Worm (Caenorhabditis elegans) whole organism, young adult: ENCODE measurements around the gene lsm-1.

Source experiments
- B0336.3 ChIP-seq: fragments of 200-800 bp; sonication (Bioruptor generic); IDR thresholded peaks from 2 replicates; pipeline ENCODE4 v1.3.6; 2022; ENCODE audit warnings: missing genetic modification characterization, missing compliant biosample characterization
- C17E4.6 ChIP-seq: fragments of 200-800 bp; sonication (Bioruptor generic); IDR thresholded peaks from 2 replicates; pipeline ENCODE4 v1.3.6; 2022; ENCODE audit warnings: missing genetic modification reagents, missing genetic modification characterization, missing compliant biosample characterization
- F23B12.7 ChIP-seq: sonication (generic microtip); optimal IDR thresholded peaks from 2 replicates; lab custom pipeline; 2017; ENCODE audit warnings: missing genetic modification characterization, mild to moderate bottlenecking, missing compliant biosample characterization, antibody characterized with exemption, moderate library complexity; ENCODE audit not compliant: insufficient read depth
- F49E8.2 ChIP-seq: sonication (generic microtip); optimal IDR thresholded peaks from 3 replicates; lab custom pipeline; 2017; ENCODE audit warnings: missing genetic modification characterization, mild to moderate bottlenecking, missing compliant biosample characterization, antibody characterized with exemption, moderate library complexity; ENCODE audit not compliant: insufficient read depth
- F55B11.4 ChIP-seq: sonication (generic microtip); optimal IDR thresholded peaks from 2 replicates; lab custom pipeline; 2016; ENCODE audit warnings: missing compliant biosample characterization, missing genetic modification characterization, borderline replicate concordance; ENCODE audit not compliant: insufficient read depth
- F57C9.4 ChIP-seq: sonication (generic microtip); optimal IDR thresholded peaks from 2 replicates; lab custom pipeline; 2017; ENCODE audit warnings: mild to moderate bottlenecking, missing genetic modification characterization, missing compliant biosample characterization
- K11D2.4 ChIP-seq: fragments of 200-800 bp; sonication (Bioruptor generic); IDR thresholded peaks from 2 replicates; pipeline ENCODE4 v1.3.6; 2022; ENCODE audit warnings: missing genetic modification reagents, missing genetic modification characterization, missing compliant biosample characterization
- K12H6.12 ChIP-seq: fragments of 200-800 bp; sonication (Bioruptor generic); optimal IDR thresholded peaks from 2 replicates; lab custom pipeline; 2018; ENCODE audit warnings: mild to moderate bottlenecking, missing genetic modification characterization, missing compliant biosample characterization
- Y53F4B.3 ChIP-seq: fragments of 200-800 bp; sonication (Bioruptor generic); IDR thresholded peaks from 2 replicates; pipeline ENCODE4 v1.3.6; 2022; ENCODE audit warnings: missing genetic modification reagents, missing genetic modification characterization, missing compliant biosample characterization
- ZK185.1 ChIP-seq: sonication (generic microtip); optimal IDR thresholded peaks from 2 replicates; lab custom pipeline; 2016; ENCODE audit warnings: mild to moderate bottlenecking, missing genetic modification characterization, missing compliant biosample characterization; ENCODE audit not compliant: poor library complexity, severe bottlenecking
- ama-1 ChIP-seq, 3 experiments: fragments of 150-350 bp in 1 of 3; sonication (generic microtip) in 2 of 3; optimal IDR thresholded peaks; 2 replicates each; lab custom pipeline; 2014 to 2018; ENCODE audit warnings: missing biosample characterization in 2 of 3, missing genetic modification characterization in 2 of 3, missing genetic modification reagents in 2 of 3
- aptf-3 ChIP-seq: fragments of 200-800 bp; sonication (Bioruptor generic); IDR thresholded peaks from 2 replicates; pipeline ENCODE4 v1.3.6; 2022; ENCODE audit warnings: missing genetic modification characterization, missing compliant biosample characterization
- athp-1 ChIP-seq: sonication (generic microtip); optimal IDR thresholded peaks from 2 replicates; lab custom pipeline; 2017; ENCODE audit warnings: mild to moderate bottlenecking, missing genetic modification characterization, missing compliant biosample characterization
- attf-3 ChIP-seq: fragments of 200-800 bp; sonication (Bioruptor generic); conservative IDR thresholded peaks from 2 replicates; pipeline ENCODE4 v1.3.6; 2022; ENCODE audit warnings: missing genetic modification reagents, missing genetic modification characterization, missing compliant biosample characterization
- bed-2 ChIP-seq: fragments of 200-800 bp; sonication (Bioruptor generic); IDR thresholded peaks from 2 replicates; pipeline ENCODE4 v1.3.6; 2022; ENCODE audit warnings: missing genetic modification reagents, missing genetic modification characterization, missing compliant biosample characterization
- ccch-3 ChIP-seq: fragments of 200-800 bp; sonication (Bioruptor generic); optimal IDR thresholded peaks from 2 replicates; lab custom pipeline; 2018; ENCODE audit warnings: mild to moderate bottlenecking, missing genetic modification characterization, missing compliant biosample characterization
- ceh-100 ChIP-seq: fragments of 200-800 bp; sonication (Bioruptor generic); IDR thresholded peaks from 2 replicates; pipeline ENCODE4 v1.3.6; 2022; ENCODE audit warnings: missing genetic modification reagents, missing genetic modification characterization, missing compliant biosample characterization
- ceh-79 ChIP-seq: sonication (generic microtip); optimal IDR thresholded peaks from 2 replicates; lab custom pipeline; 2017; ENCODE audit warnings: mild to moderate bottlenecking, missing genetic modification characterization, missing compliant biosample characterization
- ceh-91 ChIP-seq: fragments of 200-800 bp; sonication (Bioruptor generic); IDR thresholded peaks from 2 replicates; pipeline ENCODE4 v1.3.6; 2022; ENCODE audit warnings: missing genetic modification reagents, missing genetic modification characterization, missing compliant biosample characterization
- dpff-1 ChIP-seq: sonication (generic microtip); optimal IDR thresholded peaks from 2 replicates; lab custom pipeline; 2017; ENCODE audit warnings: mild to moderate bottlenecking, missing genetic modification characterization, missing compliant biosample characterization
- dpl-1 ChIP-seq: fragments of 150-350 bp; optimal IDR thresholded peaks from 2 replicates; lab custom pipeline; 2014; ENCODE audit warnings: missing biosample characterization, missing genetic modification reagents, missing genetic modification characterization
- efl-1 ChIP-seq: fragments of 150-350 bp; optimal IDR thresholded peaks from 2 replicates; lab custom pipeline; 2014; ENCODE audit warnings: missing biosample characterization, missing genetic modification reagents, missing genetic modification characterization
- egl-18 ChIP-seq: fragments of 200-800 bp; sonication (Bioruptor generic); IDR thresholded peaks from 2 replicates; pipeline ENCODE4 v1.3.6; 2022; ENCODE audit warnings: missing genetic modification reagents, missing genetic modification characterization, missing compliant biosample characterization
- egl-44 ChIP-seq: fragments of 200-800 bp; sonication (Bioruptor generic); IDR thresholded peaks from 2 replicates; pipeline ENCODE4 v1.3.6; 2022; ENCODE audit warnings: missing genetic modification reagents, missing genetic modification characterization, missing compliant biosample characterization
- egrh-3 ChIP-seq: fragments of 200-800 bp; sonication (Bioruptor generic); IDR thresholded peaks from 2 replicates; pipeline ENCODE4 v1.3.6; 2022; ENCODE audit warnings: missing genetic modification reagents, missing genetic modification characterization, missing compliant biosample characterization
- ekl-4 ChIP-seq: fragments of 200-800 bp; sonication (Bioruptor generic); IDR thresholded peaks from 2 replicates; pipeline ENCODE4 v1.3.6; 2022; ENCODE audit warnings: missing genetic modification reagents, missing genetic modification characterization, missing compliant biosample characterization
- fkh-3 ChIP-seq: sonication (generic microtip); optimal IDR thresholded peaks from 2 replicates; lab custom pipeline; 2016; ENCODE audit warnings: mild to moderate bottlenecking, missing genetic modification characterization, missing compliant biosample characterization
- him-1 ChIP-seq: sonication (generic microtip); optimal IDR thresholded peaks from 2 replicates; lab custom pipeline; 2016; ENCODE audit warnings: missing genotype, missing genetic modification reagents, missing genetic modification characterization, missing compliant biosample characterization
- hlh-12 ChIP-seq: sonication (generic microtip); optimal IDR thresholded peaks from 2 replicates; lab custom pipeline; 2016; ENCODE audit warnings: missing genetic modification characterization, missing compliant biosample characterization
- hlh-26 ChIP-seq: fragments of 200-800 bp; sonication (Bioruptor generic); conservative IDR thresholded peaks from 2 replicates; pipeline ENCODE4 v1.3.6; 2022; ENCODE audit warnings: missing genetic modification reagents, missing genetic modification characterization, missing compliant biosample characterization
- hmg-1.2 ChIP-seq: fragments of 200-800 bp; sonication (Bioruptor generic); IDR thresholded peaks from 2 replicates; pipeline ENCODE4 v1.3.6; 2022; ENCODE audit warnings: missing genetic modification reagents, missing genetic modification characterization, missing compliant biosample characterization
- hrde-1 ChIP-seq: sonication (generic microtip); optimal IDR thresholded peaks from 2 replicates; lab custom pipeline; 2016; ENCODE audit warnings: missing genetic modification characterization, mild to moderate bottlenecking, missing compliant biosample characterization, moderate library complexity, missing genotype, missing genetic modification reagents, borderline replicate concordance
- lin-35 ChIP-seq, 3 experiments: fragments of 150-350 bp in 2 of 3; sonication (generic microtip) in 1 of 3; optimal IDR thresholded peaks; 2 replicates each; lab custom pipeline; 2014 to 2018; ENCODE audit warnings: missing biosample characterization in 3 of 3, missing genetic modification characterization in 3 of 3, missing genetic modification reagents in 3 of 3
- lin-40 ChIP-seq: sonication (generic microtip); optimal IDR thresholded peaks from 2 replicates; lab custom pipeline; 2016; ENCODE audit warnings: missing genetic modification characterization, mild to moderate bottlenecking, missing compliant biosample characterization, missing genotype, missing genetic modification reagents
- madf-3 ChIP-seq: fragments of 200-800 bp; sonication (Bioruptor generic); IDR thresholded peaks from 2 replicates; pipeline ENCODE4 v1.3.6; 2022; ENCODE audit warnings: missing genetic modification reagents, missing genetic modification characterization, missing compliant biosample characterization
- mcd-1 ChIP-seq: fragments of 200-800 bp; sonication (Bioruptor generic); IDR thresholded peaks from 2 replicates; pipeline ENCODE4 v1.3.6; 2022; ENCODE audit warnings: missing genetic modification reagents, missing genetic modification characterization, missing compliant biosample characterization
- mes-4 ChIP-seq: sonication (generic microtip); optimal IDR thresholded peaks from 2 replicates; lab custom pipeline; 2016; ENCODE audit warnings: missing genotype, missing genetic modification characterization, missing compliant biosample characterization
- nhr-27 ChIP-seq: fragments of 200-800 bp; sonication (Bioruptor generic); optimal IDR thresholded peaks from 2 replicates; lab custom pipeline; 2018; ENCODE audit warnings: mild to moderate bottlenecking, missing genetic modification characterization, moderate library complexity, missing compliant biosample characterization
- pha-4 ChIP-seq: fragments of 150-350 bp; sonication (generic microtip); optimal IDR thresholded peaks from 2 replicates; lab custom pipeline; 2014; ENCODE audit warnings: missing biosample characterization, missing genetic modification reagents, missing genetic modification characterization
- sdz-38 ChIP-seq: sonication (generic microtip); optimal IDR thresholded peaks from 2 replicates; lab custom pipeline; 2016; ENCODE audit warnings: missing genotype, missing genetic modification characterization, missing compliant biosample characterization
- snpc-1.3 ChIP-seq: sonication (generic microtip); optimal IDR thresholded peaks from 2 replicates; lab custom pipeline; 2017; ENCODE audit warnings: missing genetic modification characterization, mild to moderate bottlenecking, missing compliant biosample characterization, antibody characterized with exemption, moderate library complexity, missing genotype, missing genetic modification reagents; ENCODE audit not compliant: insufficient read depth
- snpc-4 ChIP-seq, 5 experiments: fragments of 150-350 bp in 1 of 5; sonication (generic microtip) in 4 of 5; optimal IDR thresholded peaks; 2 replicates each; lab custom pipeline; 2014 to 2018; ENCODE audit warnings: missing genetic modification characterization in 5 of 5, missing biosample characterization in 3 of 5, antibody characterized with exemption in 2 of 5, mild to moderate bottlenecking in 2 of 5, missing compliant biosample characterization in 2 of 5, missing genotype in 2 of 5, moderate library complexity in 2 of 5, missing genetic modification reagents in 1 of 5
- tbx-9 ChIP-seq: sonication (generic microtip); optimal IDR thresholded peaks from 2 replicates; lab custom pipeline; 2016; ENCODE audit warnings: borderline replicate concordance, missing genetic modification characterization, inconsistent platforms, missing compliant biosample characterization
- unc-62 ChIP-seq: fragments of 150-350 bp; optimal IDR thresholded peaks from 2 replicates; lab custom pipeline; 2014; ENCODE audit warnings: missing biosample characterization, missing genetic modification reagents, missing genetic modification characterization
- zfh-2 ChIP-seq: fragments of 200-800 bp; sonication (Bioruptor generic); conservative IDR thresholded peaks from 2 replicates; pipeline ENCODE4 v1.3.6; 2022; ENCODE audit warnings: missing genetic modification reagents, missing genetic modification characterization, missing compliant biosample characterization
- ztf-22 ChIP-seq: fragments of 200-800 bp; sonication (Bioruptor generic); optimal IDR thresholded peaks from 2 replicates; lab custom pipeline; 2018; ENCODE audit warnings: mild to moderate bottlenecking, missing genetic modification characterization, moderate library complexity, missing compliant biosample characterization

Gene lsm-1

ce11 chrII:11097154-11097887 is 29.4 kb upstream of the lsm-1 start, which contains the start of the genes rpl-36.A and nuo-1 (continued):
- TF ChIP-seq snpc-1.3 (tag; lab: Kevin White, UChicago) (peak; percentile 37), ceh-79 (no peak), fkh-3 (tag; lab: Kevin White, UChicago) (no peak), ztf-22 (GFP tag; lab: Kevin White, UChicago) (no peak), C17E4.6 (no peak), pha-4 (tag; lab: Kevin White, UChicago) (peak; percentile 64), efl-1 (GFP tag; lab: Kevin White, UChicago) (peak; percentile 13), lin-40 (tag; lab: Kevin White, UChicago) (peak; percentile 27), K11D2.4 (GFP tag; lab: Robert Waterston, UW) (0 out of 2 replicates have a peak, but pooled peaks have one; percentile 9), dpl-1 (GFP tag; lab: Kevin White, UChicago) (peak; percentile 22), egl-44 (GFP tag; lab: Robert Waterston, UW) (no peak), aptf-3 (GFP tag; lab: Robert Waterston, UW) (no peak), mcd-1 (GFP tag; lab: Robert Waterston, UW) (peak; percentile 70), nhr-27 (tag; lab: Kevin White, UChicago) (no peak), tbx-9 (tag; lab: Kevin White, UChicago) (no peak), hmg-1.2 (GFP tag; lab: Robert Waterston, UW) (peak; percentile 42; the same call in 1 of the 2 replicates), ZK185.1 (tag; lab: Kevin White, UChicago) (peak; percentile 50), egl-18 (GFP tag; lab: Robert Waterston, UW) (no peak), snpc-4 (GFP tag; optimal IDR thresholded peaks at IDR 0.05; lab: Kevin White, UChicago) (no peak), snpc-4 (tag; optimal IDR thresholded peaks at IDR 0.05; lab: Kevin White, UChicago) (peak in 3 of 4 experiments; percentile 17 to 70 (median 49)), bed-2 (GFP tag; lab: Robert Waterston, UW) (no peak), ekl-4 (GFP tag; lab: Robert Waterston, UW) (0 out of 2 replicates have a peak, but pooled peaks have one; percentile 10), B0336.3 (GFP tag; lab: Robert Waterston, UW) (no peak), ama-1 (optimal IDR thresholded peaks at IDR 0.05; lab: Kevin White, UChicago) (no peak), ama-1 (GFP tag; optimal IDR thresholded peaks at IDR 0.05; lab: Kevin White, UChicago) (no peak), him-1 (peak; percentile 30), mes-4 (no peak), zfh-2 (GFP tag; lab: Robert Waterston, UW) (no peak), F49E8.2 (peak; percentile 47), ccch-3 (no peak), ceh-100 (GFP tag; lab: Robert Waterston, UW) (no peak), K12H6.12 (tag; lab: Kevin White, UChicago) (peak; percentile 46), hrde-1 (tag; lab: Kevin White, UChicago) (no peak), unc-62 (GFP tag; lab: Kevin White, UChicago) (peak; percentile 9), attf-3 (GFP tag; lab: Robert Waterston, UW) (peak; percentile 92), F23B12.7 (tag; lab: Kevin White, UChicago) (peak; percentile 91), dpff-1 (tag; lab: Kevin White, UChicago) (no peak), ceh-91 (GFP tag; lab: Robert Waterston, UW) (peak; percentile 65), egrh-3 (GFP tag; lab: Robert Waterston, UW) (no peak), lin-35 (GFP tag; optimal IDR thresholded peaks at IDR 0.05; lab: Kevin White, UChicago) (peak in 1 of 3 experiments; percentile 67), madf-3 (GFP tag; lab: Robert Waterston, UW) (no peak), hlh-12 (tag; lab: Kevin White, UChicago) (no peak), F57C9.4 (tag; lab: Kevin White, UChicago) (no peak), hlh-26 (GFP tag; lab: Robert Waterston, UW) (no peak), sdz-38 (tag; lab: Kevin White, UChicago) (no peak), F55B11.4 (tag; lab: Kevin White, UChicago) (no peak), athp-1 (tag; lab: Kevin White, UChicago) (no peak), Y53F4B.3 (no peak)
